Fruit fly (Drosophila melanogaster) whole organism, wandering third instar larva: Measurements from ENCODE around the gene CG9806.

Experiments
- Hr78 ChIP-seq: fragments of >200 bp; optimal IDR thresholded peaks from 2 replicates; lab custom pipeline; 2017; ENCODE audit warnings: missing biosample characterization, missing genetic modification characterization
- br ChIP-seq: fragments of 200-800 bp; sonication (Bioruptor generic); optimal IDR thresholded peaks from 2 replicates; lab custom pipeline; 2016; ENCODE audit warnings: missing biosample characterization, missing genetic modification characterization
- brk ChIP-seq: fragments of 200-800 bp; sonication (Bioruptor generic); optimal IDR thresholded peaks from 2 replicates; lab custom pipeline; 2016; ENCODE audit warnings: missing biosample characterization, mild to moderate bottlenecking, missing genetic modification characterization
- psq ChIP-seq: fragments of 200-800 bp; sonication (Bioruptor generic); optimal IDR thresholded peaks from 3 replicates; lab custom pipeline; 2017; ENCODE audit warnings: missing biosample characterization, mild to moderate bottlenecking, missing genetic modification characterization, moderate library complexity
- rgr ChIP-seq: fragments of 200-800 bp; sonication (Bioruptor generic); optimal IDR thresholded peaks from 3 replicates; lab custom pipeline; 2016; ENCODE audit warnings: missing biosample characterization, mild to moderate bottlenecking, missing genetic modification characterization
- sv ChIP-seq: fragments of 200-800 bp; sonication (Bioruptor generic); optimal IDR thresholded peaks from 3 replicates; lab custom pipeline; 2016; ENCODE audit warnings: missing biosample characterization, missing genetic modification characterization
- tai ChIP-seq: sonication (Bioruptor generic); optimal IDR thresholded peaks from 2 replicates; lab custom pipeline; 2016; ENCODE audit warnings: missing biosample characterization, missing genetic modification characterization

dm6 chrX:10606889-10607478 is 19.9 kb downstream of the CG9806 start:
- TF ChIP-seq rgr, result no peak
- no peak for TF ChIP-seq brk (GFP tag; lab: Kevin White, UChicago)
- TF ChIP-seq sv, result no peak
- TF ChIP-seq tai (GFP tag; lab: Kevin White, UChicago), result no peak
- no peak for TF ChIP-seq br (GFP tag; lab: Kevin White, UChicago)
- no peak for TF ChIP-seq psq
- no peak for TF ChIP-seq Hr78
